Worm (Caenorhabditis elegans): ENCODE measurements around the gene npr-36.

- TF ChIP-seq hmg-4 (GFP tag; optimal IDR thresholded peaks at IDR 0.05) (no peak), tbx-11 (GFP tag; IDR thresholded peaks at IDR 0.05) (no peak), flt-1 (GFP tag; IDR thresholded peaks at IDR 0.05) (no peak), pes-1 (GFP tag; IDR thresholded peaks at IDR 0.05) (no peak), ama-1 (optimal IDR thresholded peaks at IDR 0.05) (no peak), tra-4 (tag; optimal IDR thresholded peaks at IDR 0.05) (no peak), aly-1 (tag; optimal IDR thresholded peaks at IDR 0.05) (no peak), B0310.2 (tag; optimal IDR thresholded peaks at IDR 0.05) (no peak), ceh-36 (tag; optimal IDR thresholded peaks at IDR 0.05) (no peak), ets-7 (tag; optimal IDR thresholded peaks at IDR 0.05) (no peak), scrt-1 (GFP tag; IDR thresholded peaks at IDR 0.05) (no peak), hmbx-1 (tag; optimal IDR thresholded peaks at IDR 0.05) (no peak), ceh-13 (GFP tag; optimal IDR thresholded peaks at IDR 0.05) (no peak)
Observed at ce11 chrX:17359452-17359851, at the start of gene npr-36.

Measured in whole organism, early embryonic.